Fruit fly (Drosophila melanogaster): ENCODE results near the gene heca.

dm6 chr3R:30326634-30327033 lies 48.9 kb downstream of the heca start:
- no peak for TF ChIP-seq CG1024 (GFP tag; IDR thresholded peaks at IDR 0.05)
- no peak for TF ChIP-seq CG13775 (GFP tag; optimal IDR thresholded peaks at IDR 0.05)
- TF ChIP-seq CG6791 (GFP tag; IDR thresholded peaks at IDR 0.05; ENCODE audit: partially characterized antibody) = no peak
